Worm (Caenorhabditis elegans): ENCODE results near the gene F17C8.3.
"Not testable (repeated sequence)": the region's sequence is repeated elsewhere in the genome, so short reads cannot be mapped to it uniquely, and the experiment has no call there.

F17C8.3 gene

ce11 chrIII:4766842-4767241, 35.1 kb downstream of the F17C8.3 start:
- TF ChIP-seq ceh-39 (tag; optimal IDR thresholded peaks at IDR 0.05) (no peak), lsy-2 (tag; optimal IDR thresholded peaks at IDR 0.05) (no peak), nhr-2 (tag; optimal IDR thresholded peaks at IDR 0.05) (no peak)

- TF ChIP-seq pha-4 (tag; optimal IDR thresholded peaks at IDR 0.05) (no peak), blmp-1 (tag; optimal IDR thresholded peaks at IDR 0.05) (peak; percentile 69), elt-1 (tag; optimal IDR thresholded peaks at IDR 0.05; ENCODE audit: borderline replicate concordance, insufficient read depth) (no peak), sem-2 (GFP tag; optimal IDR thresholded peaks at IDR 0.05) (no peak), ceh-39 (tag; optimal IDR thresholded peaks at IDR 0.05) (no peak)
Measured at ce11 chrIII:4767869-4768645, 36.3 kb downstream of the F17C8.3 start.

- TF ChIP-seq unc-39 (tag; optimal IDR thresholded peaks at IDR 0.05): no peak
- no peak for TF ChIP-seq mab-5 (tag; optimal IDR thresholded peaks at IDR 0.05)
- TF ChIP-seq nhr-12 (tag; optimal IDR thresholded peaks at IDR 0.05): no peak
Measured at ce11 chrIII:4778003-4778402, 46.3 kb downstream of the F17C8.3 start, which contains the start of gene B0393.7. Gene B0393.7, minus strand, starts transcription at chrIII:4778103.

- no peak for TF ChIP-seq M03D4.4 (tag; optimal IDR thresholded peaks at IDR 0.05)
- TF ChIP-seq ceh-39 (tag; optimal IDR thresholded peaks at IDR 0.05): no peak
- TF ChIP-seq elt-1 (tag; optimal IDR thresholded peaks at IDR 0.05; ENCODE audit: borderline replicate concordance, insufficient read depth): no peak
- no peak for TF ChIP-seq nhr-12 (tag; optimal IDR thresholded peaks at IDR 0.05)
- no peak for TF ChIP-seq tbx-8 (GFP tag; optimal IDR thresholded peaks at IDR 0.05)
- no peak for TF ChIP-seq elt-3 (tag; optimal IDR thresholded peaks at IDR 0.05)
- no peak for TF ChIP-seq mab-5 (tag; optimal IDR thresholded peaks at IDR 0.05)
- no peak for TF ChIP-seq lsy-2 (tag; optimal IDR thresholded peaks at IDR 0.05)
- no peak for TF ChIP-seq nhr-2 (tag; optimal IDR thresholded peaks at IDR 0.05)
- TF ChIP-seq hlh-1 (tag; optimal IDR thresholded peaks at IDR 0.05): no peak
- TF ChIP-seq lin-13 (tag; optimal IDR thresholded peaks at IDR 0.05): no peak
- no peak for TF ChIP-seq ham-2 (GFP tag; optimal IDR thresholded peaks at IDR 0.05)
- no peak for TF ChIP-seq sptf-1 (tag; optimal IDR thresholded peaks at IDR 0.05)
- no peak for TF ChIP-seq ztf-11 (tag; optimal IDR thresholded peaks at IDR 0.05)
- no peak for TF ChIP-seq ceh-83 (GFP tag; optimal IDR thresholded peaks at IDR 0.05)
- TF ChIP-seq lin-32 (GFP tag; optimal IDR thresholded peaks at IDR 0.05): no peak
- TF ChIP-seq mls-2 (tag; optimal IDR thresholded peaks at IDR 0.05): no peak
Measured at ce11 chrIII:4779855-4780254, 48.1 kb downstream of the F17C8.3 start, which contains the start of gene B0393.9. Gene B0393.9, minus strand, starts transcription at chrIII:4780157.

- TF ChIP-seq sem-2 (GFP tag; optimal IDR thresholded peaks at IDR 0.05); mab-5 (tag; optimal IDR thresholded peaks at IDR 0.05); bed-3 (GFP tag; optimal IDR thresholded peaks at IDR 0.05): not testable (repeated sequence)
Measured at ce11 chrIII:4781937-4782576, 50.3 kb downstream of the F17C8.3 start, which contains the start of the genes gex-5 and C38D4.10. Gene gex-5, minus strand, starts transcription at chrIII:4781987. Gene C38D4.10, plus strand, starts transcription at chrIII:4782526.

All from whole organism, mixed stage, embryonic.